Worm (Caenorhabditis elegans): Measurements from ENCODE around the gene aak-2.

ce11 chrX:16799065-16799663 is 3.3 kb downstream of the aak-2 start:
- TF ChIP-seq unc-39 (tag; optimal IDR thresholded peaks at IDR 0.05) (no peak), ama-1 (optimal IDR thresholded peaks at IDR 0.05) (peak; percentile 84), unc-62 (GFP tag; optimal IDR thresholded peaks at IDR 0.05) (no peak), ceh-82 (tag; optimal IDR thresholded peaks at IDR 0.05) (no peak)
